Fruit fly (Drosophila melanogaster): ENCODE results near the gene CG31687.

DNA sequence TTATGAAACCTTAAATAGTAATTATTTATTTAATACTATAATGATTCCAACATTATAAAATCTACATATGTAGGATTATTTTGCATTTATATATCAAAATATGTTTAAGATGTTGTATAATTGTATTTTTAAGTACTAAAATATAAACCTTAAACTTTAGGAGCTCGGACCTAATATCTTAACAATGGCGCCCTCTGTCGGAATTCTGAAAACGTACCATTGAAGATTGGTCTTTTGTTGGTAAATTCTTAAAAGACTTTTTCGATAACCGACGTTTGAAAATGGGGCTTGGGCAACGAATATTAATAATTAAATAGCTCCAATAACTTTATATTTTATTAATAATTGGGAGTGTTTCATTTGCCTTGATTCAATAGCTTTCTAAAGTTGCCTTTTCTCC is 12.2 kb upstream of the CG31687 start:
- no peak for TF ChIP-seq CG11617 (GFP tag; optimal IDR thresholded peaks at IDR 0.05)
- TF ChIP-seq pad (GFP tag; optimal IDR thresholded peaks at IDR 0.05) = no peak
- no peak for TF ChIP-seq CG33017 (tag; optimal IDR thresholded peaks at IDR 0.05)
- TF ChIP-seq CG1620 (GFP tag; optimal IDR thresholded peaks at IDR 0.05) = no peak
- TF ChIP-seq CG7101 (tag; optimal IDR thresholded peaks at IDR 0.05) = no peak
- no peak for TF ChIP-seq kay (GFP tag; ENCODE audit: borderline replicate concordance)
- no peak for TF ChIP-seq bab1 (GFP tag; optimal IDR thresholded peaks at IDR 0.05)
- no peak for TF ChIP-seq cic (GFP tag; optimal IDR thresholded peaks at IDR 0.05)
